Worm (Caenorhabditis elegans) whole organism, L3 larva: Measurements from ENCODE around the gene oac-58.

Experiments used
- fkh-10 ChIP-seq: sonication (generic microtip); optimal IDR thresholded peaks from 2 replicates; lab custom pipeline; 2017; ENCODE audit warnings: missing biosample characterization, missing genetic modification reagents, missing genetic modification characterization
- nfya-1 ChIP-seq: sonication (generic microtip); optimal IDR thresholded peaks from 2 replicates; lab custom pipeline; 2017; ENCODE audit warnings: missing genetic modification characterization, mild to moderate bottlenecking, missing compliant biosample characterization, antibody characterized with exemption, moderate library complexity; ENCODE audit not compliant: insufficient read depth
- nhr-11 ChIP-seq: fragments of 150-350 bp; optimal IDR thresholded peaks from 2 replicates; lab custom pipeline; 2014; ENCODE audit warnings: missing biosample characterization, missing genetic modification characterization
- nhr-23 ChIP-seq: fragments of 150-350 bp; optimal IDR thresholded peaks from 2 replicates; lab custom pipeline; 2014; ENCODE audit warnings: missing biosample characterization, missing genetic modification reagents, missing genetic modification characterization
- nhr-237 ChIP-seq: fragments of 150-350 bp; optimal IDR thresholded peaks from 2 replicates; lab custom pipeline; 2014; ENCODE audit warnings: missing biosample characterization, missing genetic modification characterization
- snpc-4 ChIP-seq: fragments of 150-350 bp; optimal IDR thresholded peaks from 2 replicates; lab custom pipeline; 2014; ENCODE audit warnings: missing biosample characterization, missing genetic modification characterization

DNA sequence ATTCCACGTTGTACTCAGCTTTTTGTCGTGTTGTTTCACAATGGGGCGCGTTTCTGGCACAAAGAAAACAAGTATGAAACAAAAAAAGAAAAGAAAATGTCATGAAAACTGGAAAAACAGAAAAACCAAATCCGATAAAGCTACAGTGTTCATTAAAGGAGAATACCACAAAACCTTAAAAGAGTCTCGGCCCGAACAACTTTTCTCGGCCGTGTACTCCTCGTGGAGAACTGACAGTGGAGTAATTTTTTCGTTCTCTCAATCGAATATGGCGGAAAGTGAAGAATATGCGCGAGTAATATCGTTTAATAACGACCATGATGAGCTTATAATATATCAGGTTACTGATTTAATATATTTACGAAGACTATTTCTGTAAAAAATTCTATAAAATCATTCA lies 33.0 kb downstream of the oac-58 start, which contains the start of the genes tag-335 and vkmt-1:
- no peak for TF ChIP-seq nhr-237 (tag; lab: Kevin White, UChicago)
- TF ChIP-seq fkh-10 (GFP tag; lab: Kevin White, UChicago) = no peak
- no peak for TF ChIP-seq snpc-4 (tag; lab: Kevin White, UChicago)
- peak; percentile 1 for TF ChIP-seq nhr-23 (tag; lab: Kevin White, UChicago)
- TF ChIP-seq nfya-1 (tag; lab: Kevin White, UChicago) = peak; percentile 35
- TF ChIP-seq nhr-11 (tag; lab: Kevin White, UChicago) = no peak
